Worm (Caenorhabditis elegans): ENCODE results near the gene W06A7.4.

ce11 chrV:14850530-14850929 is 26.3 kb downstream of the W06A7.4 start:
- TF ChIP-seq ces-1 (GFP tag; optimal IDR thresholded peaks at IDR 0.05) (no peak), pha-4 (tag; optimal IDR thresholded peaks at IDR 0.05) (no peak), blmp-1 (tag; optimal IDR thresholded peaks at IDR 0.05) (no peak), unc-39 (tag; optimal IDR thresholded peaks at IDR 0.05) (no peak), nhr-28 (tag; optimal IDR thresholded peaks at IDR 0.05) (no peak), nhr-76 (tag; optimal IDR thresholded peaks at IDR 0.05) (no peak), snpc-4 (tag; optimal IDR thresholded peaks at IDR 0.05) (no peak), nhr-237 (tag; optimal IDR thresholded peaks at IDR 0.05) (no peak), elt-1 (tag; optimal IDR thresholded peaks at IDR 0.05; ENCODE audit: borderline replicate concordance, insufficient read depth) (no peak), lsy-2 (tag; optimal IDR thresholded peaks at IDR 0.05) (no peak), drap-1 (GFP tag; optimal IDR thresholded peaks at IDR 0.05) (no peak), unc-62 (GFP tag; optimal IDR thresholded peaks at IDR 0.05) (no peak), zip-8 (tag; optimal IDR thresholded peaks at IDR 0.05) (no peak)

Data from whole organism, mixed stage, embryonic.